Worm (Caenorhabditis elegans) whole organism, L4 larva: ENCODE measurements around the gene Y37E11AL.2.
A peak's percentile ranks its signal among the peaks of the same experiment; 100 is the strongest.

Source experiments
- F10B5.3 ChIP-seq: sonication (generic microtip); optimal IDR thresholded peaks from 2 replicates; lab custom pipeline; 2016; ENCODE audit warnings: mild to moderate bottlenecking, missing genetic modification characterization, missing compliant biosample characterization
- F37D6.2 ChIP-seq: sonication (generic microtip); optimal IDR thresholded peaks from 2 replicates; lab custom pipeline; 2016; ENCODE audit warnings: mild to moderate bottlenecking, missing genetic modification characterization, missing compliant biosample characterization
- F44E2.7 ChIP-seq: fragments of 200-800 bp; sonication (Bioruptor generic); IDR thresholded peaks from 2 replicates; pipeline ENCODE4 v2.1.2; 2022; ENCODE audit warnings: missing genetic modification characterization, missing compliant biosample characterization
- T20F7.1 ChIP-seq: fragments of 200-800 bp; sonication (Bioruptor generic); optimal IDR thresholded peaks from 2 replicates; lab custom pipeline; 2018; ENCODE audit warnings: mild to moderate bottlenecking, missing genetic modification characterization, missing compliant biosample characterization
- T26A8.4 ChIP-seq: fragments of 200-800 bp; sonication (Bioruptor generic); IDR thresholded peaks from 2 replicates; pipeline ENCODE4 v1.3.6; 2022; ENCODE audit warnings: missing genetic modification characterization, missing compliant biosample characterization
- aha-1 ChIP-seq: fragments of 150-350 bp; peaks from one replicate; lab custom pipeline; 2014; ENCODE audit warnings: missing biosample characterization, missing genetic modification characterization
- ama-1 ChIP-seq: fragments of 150-350 bp; optimal IDR thresholded peaks from 2 replicates; lab custom pipeline; 2014; ENCODE audit warnings: inconsistent platforms, mixed read lengths
- attf-4 ChIP-seq: sonication (generic microtip); optimal IDR thresholded peaks from 3 replicates; lab custom pipeline; 2017; ENCODE audit warnings: missing biosample characterization, missing genetic modification characterization
- ceh-32 ChIP-seq: sonication (generic microtip); optimal IDR thresholded peaks from 2 replicates; lab custom pipeline; 2016; ENCODE audit warnings: mild to moderate bottlenecking, missing genetic modification characterization, missing compliant biosample characterization; ENCODE audit not compliant: poor library complexity
- ceh-44 ChIP-seq: fragments of 200-800 bp; sonication (Bioruptor generic); IDR thresholded peaks from 2 replicates; pipeline ENCODE4 v1.3.6; 2022; ENCODE audit warnings: missing genetic modification reagents, missing genetic modification characterization, missing compliant biosample characterization
- ceh-62 ChIP-seq: sonication (generic microtip); optimal IDR thresholded peaks from 2 replicates; lab custom pipeline; 2017; ENCODE audit warnings: missing biosample characterization, missing genetic modification characterization
- ces-1 ChIP-seq: fragments of 150-350 bp; sonication (generic microtip); optimal IDR thresholded peaks from 4 replicates; lab custom pipeline; 2014; ENCODE audit warnings: missing biosample characterization, missing genetic modification reagents, missing genetic modification characterization
- cey-2 ChIP-seq: sonication (generic microtip); optimal IDR thresholded peaks from 3 replicates; lab custom pipeline; 2017; ENCODE audit warnings: missing genetic modification characterization, mild to moderate bottlenecking, missing compliant biosample characterization, antibody characterized with exemption, borderline replicate concordance; ENCODE audit not compliant: insufficient read depth
- daf-16 ChIP-seq, 3 experiments: sonication (generic microtip); optimal IDR thresholded peaks; 2 replicates each; lab custom pipeline; 2016 to 2017; ENCODE audit warnings: missing genetic modification characterization in 3 of 3, missing genetic modification reagents in 3 of 3, mild to moderate bottlenecking in 2 of 3, missing compliant biosample characterization in 2 of 3, missing biosample characterization in 1 of 3, moderate library complexity in 1 of 3
- daf-8 ChIP-seq: fragments of 200-800 bp; sonication (Bioruptor generic); IDR thresholded peaks from 2 replicates; pipeline ENCODE4 v1.3.6; 2022; ENCODE audit warnings: missing genetic modification characterization, missing compliant biosample characterization
- dmd-6 ChIP-seq: fragments of 200-800 bp; sonication (Bioruptor generic); IDR thresholded peaks from 2 replicates; pipeline ENCODE4 v1.3.6; 2022; ENCODE audit warnings: missing genetic modification reagents, missing genetic modification characterization, missing compliant biosample characterization
- dmd-8 ChIP-seq: fragments of 200-800 bp; sonication (Bioruptor generic); IDR thresholded peaks from 2 replicates; pipeline ENCODE4 v1.3.6; 2022; ENCODE audit warnings: missing genetic modification characterization, missing compliant biosample characterization
- dpl-1 ChIP-seq: fragments of 150-350 bp; optimal IDR thresholded peaks from 2 replicates; lab custom pipeline; 2014; ENCODE audit warnings: missing biosample characterization, missing genetic modification reagents, missing genetic modification characterization
- dve-1 ChIP-seq: sonication (generic microtip); optimal IDR thresholded peaks from 2 replicates; lab custom pipeline; 2017; ENCODE audit warnings: antibody characterized with exemption, mild to moderate bottlenecking, missing genetic modification characterization, missing compliant biosample characterization; ENCODE audit not compliant: insufficient read depth
- egl-27 ChIP-seq: sonication (generic microtip); optimal IDR thresholded peaks from 3 replicates; lab custom pipeline; 2017; ENCODE audit warnings: missing biosample characterization, missing genetic modification reagents, missing genetic modification characterization
- egl-43 ChIP-seq: fragments of 200-800 bp; sonication (Bioruptor generic); IDR thresholded peaks from 2 replicates; pipeline ENCODE4 v1.3.6; 2022; ENCODE audit warnings: missing genetic modification reagents, missing genetic modification characterization, missing compliant biosample characterization
- fkh-10 ChIP-seq: fragments of 150-350 bp; optimal IDR thresholded peaks from 2 replicates; lab custom pipeline; 2014; ENCODE audit warnings: missing biosample characterization, missing genetic modification reagents, missing genetic modification characterization
- fos-1 ChIP-seq: fragments of 150-350 bp; optimal IDR thresholded peaks from 2 replicates; lab custom pipeline; 2014; ENCODE audit warnings: missing biosample characterization, missing genetic modification characterization
- gei-8 ChIP-seq: fragments of 200-800 bp; sonication (Bioruptor generic); optimal IDR thresholded peaks from 2 replicates; lab custom pipeline; 2018; ENCODE audit warnings: mild to moderate bottlenecking, missing genetic modification characterization, missing compliant biosample characterization
- hif-1 ChIP-seq, 2 experiments: sonication (generic microtip); optimal IDR thresholded peaks; 2 replicates each; lab custom pipeline; 2016 to 2017; ENCODE audit warnings: missing compliant biosample characterization in 2 of 2, missing genetic modification characterization in 2 of 2, missing genetic modification reagents in 2 of 2, missing genotype in 2 of 2, mild to moderate bottlenecking in 1 of 2
- hlh-11 ChIP-seq: fragments of 200-800 bp; sonication (Bioruptor generic); optimal IDR thresholded peaks from 2 replicates; lab custom pipeline; 2018; ENCODE audit warnings: mild to moderate bottlenecking, missing genetic modification characterization, missing compliant biosample characterization
- hlh-30 ChIP-seq: sonication (generic microtip); optimal IDR thresholded peaks from 2 replicates; lab custom pipeline; 2017; ENCODE audit warnings: antibody characterized with exemption, mild to moderate bottlenecking, missing genetic modification characterization, missing compliant biosample characterization; ENCODE audit not compliant: insufficient read depth
- lim-7 ChIP-seq: fragments of 200-800 bp; sonication (Bioruptor generic); IDR thresholded peaks from 2 replicates; pipeline ENCODE4 v1.3.6; 2022; ENCODE audit warnings: missing genetic modification characterization, missing compliant biosample characterization
- lin-29 ChIP-seq: fragments of 200-800 bp; sonication (Bioruptor generic); IDR thresholded peaks from 2 replicates; pipeline ENCODE4 v1.3.6; 2022; ENCODE audit warnings: missing genetic modification reagents, missing genetic modification characterization, missing compliant biosample characterization
- lir-3 ChIP-seq: sonication (generic microtip); optimal IDR thresholded peaks from 2 replicates; lab custom pipeline; 2016; ENCODE audit warnings: mild to moderate bottlenecking, missing genetic modification characterization, missing compliant biosample characterization
- lsy-2 ChIP-seq, 2 experiments: fragments of 150-350 bp in 1 of 2; sonication (generic microtip) in 1 of 2; optimal IDR thresholded peaks; 2 replicates each; lab custom pipeline; 2014 to 2017; ENCODE audit warnings: missing biosample characterization in 2 of 2, missing genetic modification characterization in 2 of 2
- nhr-102 ChIP-seq: sonication (generic microtip); optimal IDR thresholded peaks from 2 replicates; lab custom pipeline; 2016; ENCODE audit warnings: mild to moderate bottlenecking, missing genetic modification characterization, moderate library complexity, missing compliant biosample characterization
- nhr-11 ChIP-seq: fragments of 150-350 bp; optimal IDR thresholded peaks from 2 replicates; lab custom pipeline; 2014; ENCODE audit warnings: missing biosample characterization, missing genetic modification characterization
- nhr-237 ChIP-seq: sonication (generic microtip); optimal IDR thresholded peaks from 2 replicates; lab custom pipeline; 2017; ENCODE audit warnings: missing biosample characterization, missing genetic modification characterization
- nhr-28 ChIP-seq: fragments of 150-350 bp; optimal IDR thresholded peaks from 2 replicates; lab custom pipeline; 2014; ENCODE audit warnings: missing biosample characterization, missing genetic modification characterization
- nhr-41 ChIP-seq: fragments of 200-800 bp; sonication (Bioruptor generic); IDR thresholded peaks from 2 replicates; pipeline ENCODE4 v1.3.6; 2022; ENCODE audit warnings: missing genetic modification reagents, missing genetic modification characterization, missing compliant biosample characterization
- nhr-42 ChIP-seq: fragments of 200-800 bp; sonication (Bioruptor generic); IDR thresholded peaks from 2 replicates; pipeline ENCODE4 v1.3.6; 2022; ENCODE audit warnings: missing genetic modification characterization, missing compliant biosample characterization
- pha-4 ChIP-seq, 2 experiments: fragments of 150-350 bp in 1 of 2; fragments of 200-800 bp in 1 of 2; sonication (Bioruptor generic) in 1 of 2; IDR thresholded peaks in 1 of 2; optimal IDR thresholded peaks in 1 of 2; 2 replicates each; pipeline versions ENCODE4 v1.3.6 to Lab custom; 2014 to 2022; ENCODE audit warnings: missing genetic modification characterization in 2 of 2, missing genetic modification reagents in 2 of 2, missing biosample characterization in 1 of 2, missing compliant biosample characterization in 1 of 2
- php-3 ChIP-seq: fragments of 200-800 bp; sonication (Bioruptor generic); IDR thresholded peaks from 2 replicates; pipeline ENCODE4 v1.3.6; 2022; ENCODE audit warnings: missing genetic modification reagents, missing genetic modification characterization, missing compliant biosample characterization
- saeg-2 ChIP-seq: fragments of 200-800 bp; sonication (Bioruptor generic); IDR thresholded peaks from 2 replicates; pipeline ENCODE4 v1.3.6; 2022; ENCODE audit warnings: missing genetic modification reagents, missing genetic modification characterization, missing compliant biosample characterization
- snpc-1.2 ChIP-seq: fragments of 200-800 bp; sonication (Bioruptor generic); IDR thresholded peaks from 2 replicates; pipeline ENCODE4 v1.3.6; 2022; ENCODE audit warnings: missing genetic modification reagents, missing genetic modification characterization, missing compliant biosample characterization
- snpc-4 ChIP-seq: fragments of 150-350 bp; optimal IDR thresholded peaks from 2 replicates; lab custom pipeline; 2014; ENCODE audit warnings: missing biosample characterization, missing genetic modification characterization
- spr-3 ChIP-seq: fragments of 200-800 bp; sonication (Bioruptor generic); optimal IDR thresholded peaks from 2 replicates; lab custom pipeline; 2018; ENCODE audit warnings: mild to moderate bottlenecking, missing genetic modification characterization, missing compliant biosample characterization
- unc-39 ChIP-seq: sonication (generic microtip); optimal IDR thresholded peaks from 2 replicates; lab custom pipeline; 2017; ENCODE audit warnings: missing biosample characterization, missing genetic modification characterization
- unc-62 ChIP-seq, 3 experiments: fragments of 150-350 bp in 1 of 3; sonication (generic microtip); optimal IDR thresholded peaks in 2 of 3; peaks in 1 of 3; 1 replicate in 1 of 3; 2 replicates in 2 of 3; lab custom pipeline; 2014 to 2017; ENCODE audit warnings: missing biosample characterization in 3 of 3, missing genetic modification characterization in 3 of 3, missing genetic modification reagents in 3 of 3, missing genotype in 1 of 3
- vab-7 ChIP-seq: fragments of 200-800 bp; sonication (Bioruptor generic); IDR thresholded peaks from 2 replicates; pipeline ENCODE4 v1.3.6; 2022; ENCODE audit warnings: missing genetic modification reagents, missing genetic modification characterization, missing compliant biosample characterization
- zip-2 ChIP-seq: fragments of 150-350 bp; optimal IDR thresholded peaks from 2 replicates; lab custom pipeline; 2014; ENCODE audit warnings: missing biosample characterization, missing genetic modification characterization
- ztf-11 ChIP-seq: fragments of 150-350 bp; optimal IDR thresholded peaks from 2 replicates; lab custom pipeline; 2014; ENCODE audit warnings: missing biosample characterization, missing genetic modification characterization

Gene Y37E11AL.2

ce11 chrIV:3648634-3649240 is 49.6 kb upstream of the Y37E11AL.2 start, which contains the start of gene CC8.2 (continued):
- no peak for TF ChIP-seq spr-3 (GFP tag; lab: Kevin White, UChicago)
- no peak for TF ChIP-seq F44E2.7
- TF ChIP-seq php-3 (GFP tag; lab: Robert Waterston, UW), result peak; percentile 39; the same call in 1 of the 2 replicates
- TF ChIP-seq dve-1, result no peak
- no peak for TF ChIP-seq T20F7.1 (GFP tag; lab: Kevin White, UChicago)
- TF ChIP-seq egl-43 (GFP tag; lab: Robert Waterston, UW), result peak; percentile 55; the same call in 1 of the 2 replicates
- no peak for TF ChIP-seq T26A8.4 (GFP tag; lab: Robert Waterston, UW)
- TF ChIP-seq zip-2, result no peak
- TF ChIP-seq fos-1 (tag; lab: Kevin White, UChicago), result no peak

DNA sequence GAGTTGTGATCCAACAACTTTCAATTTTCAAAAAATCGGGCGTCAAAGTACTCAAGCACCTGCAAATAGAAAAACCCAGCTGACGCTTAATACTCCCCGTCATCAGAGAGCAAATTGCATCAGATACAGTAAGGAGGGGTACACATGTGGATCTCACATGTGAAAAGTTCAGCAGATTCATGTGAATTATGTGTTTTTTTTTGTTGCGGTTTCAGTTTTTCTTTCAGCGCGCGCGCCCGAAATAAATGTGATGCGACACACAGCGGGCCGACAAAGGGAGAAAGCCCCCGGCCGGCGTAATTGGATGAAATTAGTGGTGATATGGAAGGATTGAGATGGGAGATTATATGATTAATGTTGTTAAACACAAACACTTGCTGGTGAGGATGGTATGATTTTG is 46.1 kb upstream of the Y37E11AL.2 start:
- no peak for TF ChIP-seq F44E2.7
- TF ChIP-seq unc-39 (tag; lab: Kevin White, UChicago), result no peak
- no peak for TF ChIP-seq daf-8 (GFP tag; lab: Robert Waterston, UW)
- no peak for TF ChIP-seq snpc-4 (tag; lab: Kevin White, UChicago)
- no peak for TF ChIP-seq F10B5.3 (tag; lab: Kevin White, UChicago)
- TF ChIP-seq snpc-1.2 (GFP tag; lab: Robert Waterston, UW), result no peak
- no peak for TF ChIP-seq pha-4 (GFP tag; IDR thresholded peaks at IDR 0.05; lab: Robert Waterston, UW)
- TF ChIP-seq pha-4 (tag; optimal IDR thresholded peaks at IDR 0.05; lab: Kevin White, UChicago), result no peak
- no peak for TF ChIP-seq unc-62 (GFP tag; optimal IDR thresholded peaks at IDR 0.05 in 1 of 2; lab: Kevin White, UChicago)
- no peak for TF ChIP-seq unc-62 (tag; optimal IDR thresholded peaks at IDR 0.05; lab: Kevin White, UChicago)
- no peak for TF ChIP-seq saeg-2 (GFP tag; lab: Robert Waterston, UW)
- no peak for TF ChIP-seq nhr-102 (tag; lab: Kevin White, UChicago)
- no peak for TF ChIP-seq dpl-1 (GFP tag; lab: Kevin White, UChicago)
- peak; percentile 60 for TF ChIP-seq dmd-6 (GFP tag; lab: Robert Waterston, UW)
- TF ChIP-seq lin-29 (GFP tag; lab: Robert Waterston, UW), result no peak
- no peak for TF ChIP-seq aha-1 (tag; lab: Kevin White, UChicago)
- TF ChIP-seq lir-3 (tag; lab: Kevin White, UChicago), result no peak
- no peak for TF ChIP-seq dmd-8
- no peak for TF ChIP-seq ztf-11 (tag; lab: Kevin White, UChicago)
- TF ChIP-seq ceh-32 (tag; lab: Kevin White, UChicago), result no peak
- no peak for TF ChIP-seq nhr-42 (GFP tag; lab: Robert Waterston, UW)
- no peak for TF ChIP-seq attf-4
- peak; percentile 8 for TF ChIP-seq cey-2
- no peak for TF ChIP-seq daf-16 (GFP tag; optimal IDR thresholded peaks at IDR 0.05; lab: Kevin White, UChicago)
- peak; percentile 27 for TF ChIP-seq daf-16 (tag; optimal IDR thresholded peaks at IDR 0.05; lab: Kevin White, UChicago)
- TF ChIP-seq ceh-44 (GFP tag; lab: Robert Waterston, UW), result no peak
- no peak for TF ChIP-seq nhr-237 (tag; lab: Kevin White, UChicago)
- TF ChIP-seq lsy-2 (tag; optimal IDR thresholded peaks at IDR 0.05; lab: Kevin White, UChicago), result peak in 1 of 2 experiments; percentile 21
- TF ChIP-seq hlh-30 (tag; lab: Kevin White, UChicago), result peak; percentile 72
- no peak for TF ChIP-seq zip-2
- no peak for TF ChIP-seq egl-27 (tag; lab: Kevin White, UChicago)
- peak; percentile 70 for TF ChIP-seq nhr-28 (tag; lab: Kevin White, UChicago)
- TF ChIP-seq ces-1 (GFP tag; lab: Kevin White, UChicago), result no peak
- TF ChIP-seq hlh-11, result peak; percentile 73
- no peak for TF ChIP-seq gei-8
- no peak for TF ChIP-seq vab-7 (GFP tag; lab: Robert Waterston, UW)
- TF ChIP-seq lim-7 (GFP tag; lab: Robert Waterston, UW), result no peak
- peak in 1 of 2 experiments; percentile 39 for TF ChIP-seq hif-1 (tag; optimal IDR thresholded peaks at IDR 0.05; lab: Kevin White, UChicago)
- TF ChIP-seq fkh-10 (GFP tag; lab: Kevin White, UChicago), result no peak
- no peak for TF ChIP-seq nhr-11
- no peak for TF ChIP-seq ama-1 (lab: Kevin White, UChicago)
- no peak for TF ChIP-seq ceh-62 (tag; lab: Kevin White, UChicago)
- no peak for TF ChIP-seq nhr-41 (GFP tag; lab: Robert Waterston, UW)
- TF ChIP-seq F37D6.2 (tag; lab: Kevin White, UChicago), result no peak
